Worm (Caenorhabditis elegans) whole organism, late embryonic: Measurements from ENCODE around the gene W05E10.5.

Experiments
- ama-1 ChIP-seq: fragments of 150-350 bp; optimal IDR thresholded peaks from 2 replicates; lab custom pipeline; 2014
- ceh-30 ChIP-seq: fragments of 150-350 bp; optimal IDR thresholded peaks from 2 replicates; lab custom pipeline; 2014; ENCODE audit warnings: missing biosample characterization, missing genetic modification characterization
- fkh-10 ChIP-seq: fragments of 150-350 bp; optimal IDR thresholded peaks from 2 replicates; lab custom pipeline; 2014; ENCODE audit warnings: missing biosample characterization, missing genetic modification reagents, missing genetic modification characterization
- fkh-6 ChIP-seq: sonication (generic microtip); optimal IDR thresholded peaks from 2 replicates; lab custom pipeline; 2016; ENCODE audit warnings: missing genetic modification characterization, missing compliant biosample characterization
- lin-11 ChIP-seq: fragments of 200-800 bp; sonication (Bioruptor generic); optimal IDR thresholded peaks from 2 replicates; lab custom pipeline; 2018; ENCODE audit warnings: mild to moderate bottlenecking, missing genetic modification characterization, missing compliant biosample characterization
- pag-3 ChIP-seq: sonication (generic microtip); optimal IDR thresholded peaks from 2 replicates; lab custom pipeline; 2016; ENCODE audit warnings: missing compliant biosample characterization, missing genetic modification characterization, borderline replicate concordance

DNA sequence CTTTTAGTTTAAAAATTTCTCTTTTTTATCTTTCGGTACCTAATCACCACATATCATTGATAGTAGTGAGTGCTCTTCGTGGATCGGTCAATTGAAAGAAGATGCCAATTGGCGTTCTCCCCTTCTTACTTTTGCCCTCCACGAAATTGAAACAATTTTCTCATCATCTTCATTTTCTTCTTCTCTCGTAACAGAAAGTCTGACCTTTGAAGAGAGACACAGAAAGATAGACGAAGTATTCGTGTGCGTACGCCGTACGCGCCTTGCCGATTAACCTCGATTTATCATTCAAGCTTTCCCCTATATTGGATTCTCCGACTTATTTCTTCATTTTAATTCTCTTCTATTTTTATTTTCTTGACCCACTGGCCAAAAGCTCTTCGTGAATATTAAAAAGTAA lies 18.0 kb downstream of the W05E10.5 start:
- TF ChIP-seq pag-3 (tag; lab: Kevin White, UChicago) (no peak), ama-1 (lab: Kevin White, UChicago) (no peak), fkh-10 (no peak), ceh-30 (tag; lab: Kevin White, UChicago) (no peak), fkh-6 (no peak), lin-11 (tag; lab: Kevin White, UChicago) (no peak)
